Worm (Caenorhabditis elegans) whole organism, L4/young adult: Measurements from ENCODE around the gene Y53F4B.51.

Experiments used
- dao-5 ChIP-seq: sonication (generic microtip); optimal IDR thresholded peaks from 2 replicates; lab custom pipeline; 2016; ENCODE audit warnings: missing genotype, missing genetic modification characterization, moderate library complexity, missing compliant biosample characterization
- him-1 ChIP-seq: sonication (generic microtip); optimal IDR thresholded peaks from 2 replicates; lab custom pipeline; 2016; ENCODE audit warnings: missing genotype, missing genetic modification reagents, missing genetic modification characterization, missing compliant biosample characterization

- TF ChIP-seq him-1 (tag; lab: Kevin White, UChicago) (no peak), dao-5 (tag; lab: Kevin White, UChicago) (no peak)
Measured at ce11 chrII:15058282-15058681, 44.0 kb upstream of the Y53F4B.51 start, which contains the start of gene Y53F4B.17.
